Fruit fly (Drosophila melanogaster) whole organism, prepupa: Measurements from ENCODE around the gene L2HGDH.

Experiments
- Blimp-1 ChIP-seq: fragments of 200-800 bp; sonication (Bioruptor generic); optimal IDR thresholded peaks from 3 replicates; lab custom pipeline; 2017; ENCODE audit warnings: missing biosample characterization, missing genetic modification characterization, mild to moderate bottlenecking, moderate library complexity, missing genetic modification reagents
- CG10631 ChIP-seq: fragments of 200-800 bp; sonication (Bioruptor generic); optimal IDR thresholded peaks from 2 replicates; lab custom pipeline; 2016; ENCODE audit warnings: missing biosample characterization, missing genetic modification characterization
- CG10669 ChIP-seq: fragments of 200-800 bp; sonication (Bioruptor generic); optimal IDR thresholded peaks from 3 replicates; lab custom pipeline; 2018; ENCODE audit warnings: missing biosample characterization, mild to moderate bottlenecking, missing genetic modification characterization, moderate library complexity
- CG11294 ChIP-seq: fragments of 200-800 bp; sonication (Bioruptor generic); IDR thresholded peaks from 2 replicates; pipeline ENCODE4 v1.3.6; 2022; ENCODE audit warnings: missing biosample characterization, missing genetic modification characterization
- CG15336 ChIP-seq: fragments of 200-800 bp; sonication (Bioruptor generic); IDR thresholded peaks from 2 replicates; pipeline ENCODE4 v1.3.6; 2022; ENCODE audit warnings: missing biosample characterization, missing genetic modification characterization
- CG1621 ChIP-seq: fragments of 200-800 bp; sonication (Bioruptor generic); optimal IDR thresholded peaks from 3 replicates; lab custom pipeline; 2018; ENCODE audit warnings: missing biosample characterization, mild to moderate bottlenecking, missing genetic modification characterization
- CG16779 ChIP-seq: fragments of 200-800 bp; sonication (Bioruptor generic); optimal IDR thresholded peaks from 3 replicates; lab custom pipeline; 2017; ENCODE audit warnings: missing biosample characterization, mild to moderate bottlenecking, missing genetic modification characterization
- CG32006 ChIP-seq: fragments of 200-800 bp; sonication (Bioruptor generic); optimal IDR thresholded peaks from 3 replicates; lab custom pipeline; 2017; ENCODE audit warnings: missing biosample characterization, mild to moderate bottlenecking, missing genetic modification characterization
- CG3919 ChIP-seq: fragments of 200-800 bp; sonication (Bioruptor generic); optimal IDR thresholded peaks from 3 replicates; lab custom pipeline; 2016; ENCODE audit warnings: missing biosample characterization, missing genetic modification characterization
- CG4318 ChIP-seq: fragments of 200-800 bp; sonication (Bioruptor generic); optimal IDR thresholded peaks from 3 replicates; lab custom pipeline; 2017; ENCODE audit warnings: missing biosample characterization, mild to moderate bottlenecking, missing genetic modification characterization
- CG6163 ChIP-seq: fragments of 200-800 bp; sonication (Bioruptor generic); IDR thresholded peaks from 3 replicates; pipeline ENCODE4 v1.3.6; 2022; ENCODE audit warnings: missing biosample characterization, missing genetic modification characterization
- CG6792 ChIP-seq: fragments of 200-800 bp; sonication (Bioruptor generic); optimal IDR thresholded peaks from 3 replicates; lab custom pipeline; 2016; ENCODE audit warnings: missing biosample characterization, missing genetic modification characterization
- CG6808 ChIP-seq: fragments of 200-800 bp; sonication (Bioruptor generic); optimal IDR thresholded peaks from 3 replicates; lab custom pipeline; 2017; ENCODE audit warnings: missing biosample characterization, missing genetic modification characterization, mild to moderate bottlenecking, moderate library complexity, missing genetic modification reagents
- CG6854 ChIP-seq: fragments of 200-800 bp; sonication (Bioruptor generic); optimal IDR thresholded peaks from 2 replicates; lab custom pipeline; 2017; ENCODE audit warnings: missing biosample characterization, mild to moderate bottlenecking, missing genetic modification characterization
- CG7368 ChIP-seq: fragments of 200-800 bp; sonication (Bioruptor generic); optimal IDR thresholded peaks from 3 replicates; lab custom pipeline; 2016; ENCODE audit warnings: missing biosample characterization, missing genetic modification characterization
- CG8119 ChIP-seq: fragments of 200-800 bp; sonication (Bioruptor generic); IDR thresholded peaks from 3 replicates; pipeline ENCODE4 v1.3.6; 2022; ENCODE audit warnings: missing biosample characterization, missing genetic modification characterization
- CG8632 ChIP-seq: fragments of 200-800 bp; sonication (Bioruptor generic); optimal IDR thresholded peaks from 3 replicates; lab custom pipeline; 2016; ENCODE audit warnings: missing biosample characterization, missing genetic modification characterization
- CG9139 ChIP-seq: fragments of 200-800 bp; sonication (Bioruptor generic); optimal IDR thresholded peaks from 3 replicates; lab custom pipeline; 2017; ENCODE audit warnings: missing biosample characterization, mild to moderate bottlenecking, missing genetic modification characterization
- Eip75B ChIP-seq: fragments of 200-800 bp; sonication (Bioruptor generic); optimal IDR thresholded peaks from 3 replicates; lab custom pipeline; 2016; ENCODE audit warnings: missing biosample characterization, missing genetic modification characterization
- Eip78C ChIP-seq: fragments of 200-800 bp; sonication (Bioruptor generic); peaks from one replicate; lab custom pipeline; 2016; ENCODE audit warnings: missing biosample characterization, missing genetic modification characterization
- Eip93F ChIP-seq: fragments of 200-800 bp; sonication (Bioruptor generic); optimal IDR thresholded peaks from 2 replicates; lab custom pipeline; 2016; ENCODE audit warnings: missing biosample characterization, mild to moderate bottlenecking, missing genetic modification characterization
- Ets21C ChIP-seq: fragments of 200-800 bp; sonication (Bioruptor generic); optimal IDR thresholded peaks from 3 replicates; lab custom pipeline; 2016; ENCODE audit warnings: missing biosample characterization, missing genetic modification characterization
- Ets96B ChIP-seq: fragments of 200-800 bp; optimal IDR thresholded peaks from 2 replicates; lab custom pipeline; 2019; ENCODE audit warnings: missing biosample characterization, mild to moderate bottlenecking, missing genetic modification characterization, moderate library complexity
- Hr38 ChIP-seq: sonication (Bioruptor generic); optimal IDR thresholded peaks from 2 replicates; lab custom pipeline; 2016; ENCODE audit warnings: missing biosample characterization, missing genetic modification characterization
- Hr39 ChIP-seq: fragments of 200-800 bp; sonication (Bioruptor generic); optimal IDR thresholded peaks from 2 replicates; lab custom pipeline; 2016; ENCODE audit warnings: missing biosample characterization, missing genetic modification characterization
- Hr4 ChIP-seq: fragments of 200-800 bp; sonication (Bioruptor generic); optimal IDR thresholded peaks from 3 replicates; lab custom pipeline; 2016; ENCODE audit warnings: missing biosample characterization, missing genetic modification characterization
- Lpt ChIP-seq: fragments of 200-800 bp; sonication (Bioruptor generic); optimal IDR thresholded peaks from 3 replicates; lab custom pipeline; 2016; ENCODE audit warnings: missing biosample characterization, missing genetic modification characterization
- Met ChIP-seq: fragments of 200-800 bp; sonication (Bioruptor generic); optimal IDR thresholded peaks from 3 replicates; lab custom pipeline; 2016; ENCODE audit warnings: missing biosample characterization, missing genetic modification characterization
- OdsH ChIP-seq: fragments of 200-800 bp; sonication (Bioruptor generic); optimal IDR thresholded peaks from 3 replicates; lab custom pipeline; 2016; ENCODE audit warnings: missing biosample characterization, missing genetic modification characterization
- Smox ChIP-seq: fragments of 200-800 bp; sonication (Bioruptor generic); optimal IDR thresholded peaks from 3 replicates; lab custom pipeline; 2016; ENCODE audit warnings: missing biosample characterization, missing genetic modification characterization
- Sox102F ChIP-seq: fragments of 200-800 bp; sonication (Bioruptor generic); optimal IDR thresholded peaks from 2 replicates; lab custom pipeline; 2016; ENCODE audit warnings: missing biosample characterization, mild to moderate bottlenecking, missing genetic modification characterization
- Sox14 ChIP-seq: fragments of 200-800 bp; sonication (Bioruptor generic); optimal IDR thresholded peaks from 3 replicates; lab custom pipeline; 2016; ENCODE audit warnings: missing biosample characterization, missing genetic modification characterization
- dac ChIP-seq: fragments of 200-800 bp; sonication (Bioruptor generic); optimal IDR thresholded peaks from 2 replicates; lab custom pipeline; 2017; ENCODE audit warnings: missing biosample characterization, mild to moderate bottlenecking, missing genetic modification characterization
- dsx ChIP-seq: fragments of 200-800 bp; optimal IDR thresholded peaks from 3 replicates; lab custom pipeline; 2019; ENCODE audit warnings: missing biosample characterization, mild to moderate bottlenecking, missing genetic modification characterization, moderate library complexity; ENCODE audit not compliant: poor library complexity, severe bottlenecking
- fd85E ChIP-seq: fragments of 200-800 bp; sonication (Bioruptor generic); optimal IDR thresholded peaks from 3 replicates; lab custom pipeline; 2016; ENCODE audit warnings: missing biosample characterization, missing genetic modification characterization
- fkh ChIP-seq: fragments of 200-800 bp; sonication (Bioruptor generic); optimal IDR thresholded peaks from 3 replicates; lab custom pipeline; 2017; ENCODE audit warnings: missing biosample characterization, mild to moderate bottlenecking, missing genetic modification characterization, moderate library complexity
- net ChIP-seq: fragments of 200-800 bp; sonication (Bioruptor generic); optimal IDR thresholded peaks from 3 replicates; lab custom pipeline; 2016; ENCODE audit warnings: missing biosample characterization, missing genetic modification characterization
- pdm3 ChIP-seq: fragments of 200-800 bp; sonication (Bioruptor generic); optimal IDR thresholded peaks from 3 replicates; lab custom pipeline; 2016; ENCODE audit warnings: missing biosample characterization, missing genetic modification characterization
- salr ChIP-seq, 2 experiments: fragments of 200-800 bp; sonication (Bioruptor generic); optimal IDR thresholded peaks; 3 replicates each; lab custom pipeline; 2016 to 2018; ENCODE audit warnings: missing biosample characterization in 2 of 2, missing genetic modification characterization in 2 of 2, mild to moderate bottlenecking in 1 of 2
- ss ChIP-seq, 2 experiments: fragments of 200-800 bp; sonication (Bioruptor generic); optimal IDR thresholded peaks; 2 replicates in 1 of 2; 3 replicates in 1 of 2; lab custom pipeline; 2017 to 2018; ENCODE audit warnings: mild to moderate bottlenecking in 2 of 2, missing biosample characterization in 2 of 2, missing genetic modification characterization in 2 of 2, moderate library complexity in 1 of 2
- svp ChIP-seq: fragments of 200-800 bp; sonication (Bioruptor generic); peaks from one replicate; lab custom pipeline; 2016; ENCODE audit warnings: missing biosample characterization, missing genetic modification characterization
- topi ChIP-seq: fragments of 200-800 bp; sonication (Bioruptor generic); optimal IDR thresholded peaks from 3 replicates; lab custom pipeline; 2016; ENCODE audit warnings: missing biosample characterization, missing genetic modification characterization

L2HGDH gene

dm6 chr2L:18974063-18974779 lies at the start of gene L2HGDH, which contains the start of gene CG10431 (continued):
- no peak for TF ChIP-seq salr (GFP tag; optimal IDR thresholded peaks at IDR 0.05; lab: Kevin White, UChicago)
- peak; percentile 31 for TF ChIP-seq fd85E (GFP tag; lab: Kevin White, UChicago)
- TF ChIP-seq CG9139 (GFP tag; lab: Kevin White, UChicago): no peak
- TF ChIP-seq Blimp-1 (GFP tag; lab: Kevin White, UChicago): no peak
- peak; percentile 92 for TF ChIP-seq Eip78C
- TF ChIP-seq CG10669 (GFP tag; lab: Kevin White, UChicago): peak; percentile 46
- TF ChIP-seq topi (GFP tag; lab: Kevin White, UChicago): peak; percentile 65
- TF ChIP-seq Met (GFP tag; lab: Kevin White, UChicago): peak; percentile 70
- TF ChIP-seq Hr39 (GFP tag; lab: Kevin White, UChicago): peak; percentile 34
- TF ChIP-seq, all 60 proteins: peak for 32

dm6 chr2L:19022221-19022516 lies 47.9 kb upstream of the L2HGDH start, which contains the start of gene CG15172:
Gene CG15172 (plus strand): TSS chr2L:19022417.
- TF ChIP-seq Ets21C (GFP tag; lab: Kevin White, UChicago): no peak
- no peak for TF ChIP-seq Hr39 (GFP tag; lab: Kevin White, UChicago)
- TF ChIP-seq, all 60 proteins: peak for 0

- peak; percentile 84 for TF ChIP-seq pdm3
- TF ChIP-seq fkh (GFP tag; lab: Kevin White, UChicago): peak; percentile 29
- TF ChIP-seq Met (GFP tag; lab: Kevin White, UChicago): peak; percentile 84
- peak; percentile 71 for TF ChIP-seq Hr4
- peak; percentile 78 for TF ChIP-seq Smox (GFP tag; lab: Kevin White, UChicago)
- peak; percentile 83 for TF ChIP-seq CG16779 (tag; lab: Kevin White, UChicago)
- TF ChIP-seq CG6792 (GFP tag; lab: Kevin White, UChicago): peak; percentile 82
- TF ChIP-seq Eip78C: peak; percentile 97
- peak; percentile 88 for TF ChIP-seq Sox14
- no peak for TF ChIP-seq Hr38 (GFP tag; lab: Kevin White, UChicago)
- TF ChIP-seq CG6163 (GFP tag; lab: Robert Waterston, UW): peak; percentile 66; the same call in 2 of the 3 replicates
- TF ChIP-seq CG7368 (GFP tag; lab: Kevin White, UChicago): peak; percentile 53
- TF ChIP-seq Eip75B (GFP tag; lab: Kevin White, UChicago): peak; percentile 78
- peak; percentile 53 for TF ChIP-seq dac (GFP tag; lab: Kevin White, UChicago)
- TF ChIP-seq CG10631 (GFP tag; lab: Kevin White, UChicago): peak; percentile 84
- peak; percentile 81 for TF ChIP-seq CG1621 (tag; lab: Kevin White, UChicago)
- peak; percentile 72 for TF ChIP-seq net (GFP tag; lab: Kevin White, UChicago)
- TF ChIP-seq svp: peak; percentile 92
- peak; percentile 84 for TF ChIP-seq CG8632 (GFP tag; lab: Kevin White, UChicago)
- TF ChIP-seq CG8119 (GFP tag; lab: Robert Waterston, UW): peak; percentile 89
- TF ChIP-seq ss (GFP tag; optimal IDR thresholded peaks at IDR 0.05; lab: Kevin White, UChicago): peak; percentile 92 to 96
- peak; percentile 56 for TF ChIP-seq Eip93F (GFP tag; lab: Kevin White, UChicago)
- TF ChIP-seq CG6808 (GFP tag; lab: Kevin White, UChicago): peak; percentile 85
- peak; percentile 67 for TF ChIP-seq Hr39 (GFP tag; lab: Kevin White, UChicago)
- TF ChIP-seq CG11294 (GFP tag; lab: Robert Waterston, UW): no peak; the same call in 1 of the 2 replicates
- TF ChIP-seq CG32006 (GFP tag; lab: Kevin White, UChicago): peak; percentile 89
- TF ChIP-seq CG3919 (GFP tag; lab: Kevin White, UChicago): peak; percentile 80
- TF ChIP-seq CG4318 (GFP tag; lab: Kevin White, UChicago): peak; percentile 65
- TF ChIP-seq Ets96B (tag; lab: Kevin White, UChicago): peak; percentile 90
- peak; percentile 54 to 82 for TF ChIP-seq salr (GFP tag; optimal IDR thresholded peaks at IDR 0.05; lab: Kevin White, UChicago)
- TF ChIP-seq Sox102F: peak; percentile 85
- TF ChIP-seq Lpt (GFP tag; lab: Kevin White, UChicago): peak; percentile 59
- TF ChIP-seq Ets21C (GFP tag; lab: Kevin White, UChicago): peak; percentile 65
- TF ChIP-seq OdsH (GFP tag; lab: Kevin White, UChicago): peak; percentile 84
- TF ChIP-seq fd85E (GFP tag; lab: Kevin White, UChicago): peak; percentile 1
- peak; percentile 84 for TF ChIP-seq dsx (GFP tag; lab: Kevin White, UChicago)
- peak; percentile 84 for TF ChIP-seq CG15336 (GFP tag; lab: Robert Waterston, UW)
- TF ChIP-seq CG9139 (GFP tag; lab: Kevin White, UChicago): peak; percentile 80
- peak; percentile 61 for TF ChIP-seq CG6854 (GFP tag; lab: Kevin White, UChicago)
Measured at dm6 chr2L:19021278-19022220, 47.3 kb upstream of the L2HGDH start.
